Fruit fly (Drosophila melanogaster): ENCODE measurements around the gene DIP-epsilon.

DIP-epsilon gene

DNA sequence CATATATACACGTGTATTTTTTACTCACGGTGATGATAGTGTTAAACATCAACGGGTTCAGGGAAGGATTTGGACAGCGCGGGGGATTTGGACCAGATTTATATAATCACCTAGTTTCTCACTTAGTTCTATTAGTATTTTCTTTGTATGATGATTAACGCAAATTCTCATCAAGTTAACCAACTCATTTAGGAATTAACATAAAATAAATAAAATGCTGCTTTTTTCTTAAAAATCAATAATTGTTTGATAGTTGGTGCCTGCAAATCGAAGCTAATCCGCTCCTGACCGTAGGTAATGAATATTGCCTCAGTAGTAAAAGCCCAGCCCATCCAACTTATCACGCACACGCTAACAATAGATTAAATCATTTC, 59.3 kb downstream of the DIP-epsilon start (continued):
- peak; percentile 70 for TF ChIP-seq CG17829 (tag; optimal IDR thresholded peaks at IDR 0.05)
- peak; percentile 87 for TF ChIP-seq Fer1 (GFP tag; optimal IDR thresholded peaks at IDR 0.05)
- TF ChIP-seq Ets65A (GFP tag): peak; percentile 94
- no peak for TF ChIP-seq z (GFP tag; IDR thresholded peaks at IDR 0.05)
- TF ChIP-seq MESR4 (GFP tag; optimal IDR thresholded peaks at IDR 0.05): no peak
- TF ChIP-seq CG16863 (GFP tag; optimal IDR thresholded peaks at IDR 0.05): peak; percentile 71
- TF ChIP-seq CG18599 (GFP tag; optimal IDR thresholded peaks at IDR 0.05): peak; percentile 92
- TF ChIP-seq CG16813 (GFP tag; IDR thresholded peaks at IDR 0.05; ENCODE audit: partially characterized antibody): peak; percentile 56; the same call in 2 of the 3 replicates
- peak; percentile 42 for TF ChIP-seq Atf-2 (GFP tag; optimal IDR thresholded peaks at IDR 0.05)
- TF ChIP-seq Taf1 (GFP tag; IDR thresholded peaks at IDR 0.05): peak; percentile 90
- TF ChIP-seq CG13894 (tag; optimal IDR thresholded peaks at IDR 0.05): peak; percentile 88
- TF ChIP-seq lola (GFP tag; optimal IDR thresholded peaks at IDR 0.05): peak in 1 of 3 experiments; percentile 35
- TF ChIP-seq Oaz (GFP tag; IDR thresholded peaks at IDR 0.05): peak; percentile 70
- TF ChIP-seq HLH54F (GFP tag; optimal IDR thresholded peaks at IDR 0.05): peak; percentile 81
- peak; percentile 91 for TF ChIP-seq CG9215 (GFP tag; IDR thresholded peaks at IDR 0.05)
- TF ChIP-seq CG4707 (GFP tag; optimal IDR thresholded peaks at IDR 0.05): no peak
- peak; percentile 41 for TF ChIP-seq trh (GFP tag; optimal IDR thresholded peaks at IDR 0.05)
- TF ChIP-seq CG6813 (GFP tag; optimal IDR thresholded peaks at IDR 0.05): peak; percentile 69
- TF ChIP-seq CG9609 (GFP tag; optimal IDR thresholded peaks at IDR 0.05): peak; percentile 51
- TF ChIP-seq abd-A (tag; optimal IDR thresholded peaks at IDR 0.05): no peak
- TF ChIP-seq Meics (GFP tag; optimal IDR thresholded peaks at IDR 0.05): peak; percentile 87
- peak; percentile 11 for TF ChIP-seq ab (GFP tag; optimal IDR thresholded peaks at IDR 0.05)
- TF ChIP-seq Hmx (GFP tag; optimal IDR thresholded peaks at IDR 0.05): peak; percentile 78
- TF ChIP-seq Tbp (GFP tag; optimal IDR thresholded peaks at IDR 0.05): no peak
- TF ChIP-seq Dll (GFP tag; IDR thresholded peaks at IDR 0.05; ENCODE audit: partially characterized antibody): no peak
- no peak for TF ChIP-seq CG9797 (GFP tag; optimal IDR thresholded peaks at IDR 0.05)
- TF ChIP-seq jigr1 (GFP tag; IDR thresholded peaks at IDR 0.05): peak; percentile 79; the same call in 2 of the 3 replicates
- peak; percentile 77 for TF ChIP-seq CG12155 (GFP tag; optimal IDR thresholded peaks at IDR 0.05)
- peak; percentile 74 for TF ChIP-seq wor (GFP tag; IDR thresholded peaks at IDR 0.05)
- peak; percentile 76 for TF ChIP-seq tio (GFP tag; optimal IDR thresholded peaks at IDR 0.05)
- TF ChIP-seq B-H1 (GFP tag; IDR thresholded peaks at IDR 0.05): peak; percentile 78
- peak; percentile 84 for TF ChIP-seq caup (GFP tag; optimal IDR thresholded peaks at IDR 0.05; ENCODE audit: severe bottlenecking)
- TF ChIP-seq sd (tag; optimal IDR thresholded peaks at IDR 0.05): peak; percentile 75
- no peak for TF ChIP-seq psq (GFP tag; optimal IDR thresholded peaks at IDR 0.05)
- peak; percentile 84 for TF ChIP-seq CG15011 (GFP tag; optimal IDR thresholded peaks at IDR 0.05)
- TF ChIP-seq cas (GFP tag; IDR thresholded peaks at IDR 0.05): peak; percentile 73
- TF ChIP-seq row (GFP tag; IDR thresholded peaks at IDR 0.05): peak; percentile 96
- peak; percentile 55; the same call in 1 of the 2 replicates for TF ChIP-seq CG16779 (GFP tag; IDR thresholded peaks at IDR 0.05)
- TF ChIP-seq CG4854 (GFP tag; optimal IDR thresholded peaks at IDR 0.05): peak; percentile 50
- peak; percentile 48 for TF ChIP-seq en (GFP tag; optimal IDR thresholded peaks at IDR 0.05)
- no peak for TF ChIP-seq CG3838 (GFP tag; optimal IDR thresholded peaks at IDR 0.05)
- peak; percentile 84 for TF ChIP-seq CG10147 (GFP tag; optimal IDR thresholded peaks at IDR 0.05)
- TF ChIP-seq CG13424 (tag; optimal IDR thresholded peaks at IDR 0.05): peak; percentile 86
- no peak for TF ChIP-seq zen2 (GFP tag; IDR thresholded peaks at IDR 0.05; ENCODE audit: partially characterized antibody)
- peak; percentile 80 for TF ChIP-seq Bteb2 (GFP tag; optimal IDR thresholded peaks at IDR 0.05)
- no peak for TF ChIP-seq CG13287 (GFP tag; IDR thresholded peaks at IDR 0.05; ENCODE audit: partially characterized antibody)
- TF ChIP-seq CG17361 (GFP tag; IDR thresholded peaks at IDR 0.05): peak; percentile 71; the same call in 2 of the 3 replicates
- peak; percentile 89 for TF ChIP-seq NfI (GFP tag; optimal IDR thresholded peaks at IDR 0.05)
- peak; percentile 86 for TF ChIP-seq CG4404 (GFP tag; IDR thresholded peaks at IDR 0.05)
- peak; percentile 67 for TF ChIP-seq CG5245 (GFP tag; optimal IDR thresholded peaks at IDR 0.05)
- TF ChIP-seq tap (tag; optimal IDR thresholded peaks at IDR 0.05): peak; percentile 78
